Fruit fly (Drosophila melanogaster): ENCODE measurements around the gene CG31643.

Gene CG31643

dm6 chr2L:5997609-5998229, 40.2 kb upstream of the CG31643 start (continued):
- TF ChIP-seq CG4707 (GFP tag; optimal IDR thresholded peaks at IDR 0.05) (peak; percentile 59), gce (GFP tag; IDR thresholded peaks at IDR 0.05) (peak; percentile 37; the same call in 1 of the 3 replicates), cas (GFP tag; IDR thresholded peaks at IDR 0.05) (no peak), CG3995 (GFP tag; optimal IDR thresholded peaks at IDR 0.05) (no peak), E2f2 (GFP tag; IDR thresholded peaks at IDR 0.05) (peak; percentile 15; the same call in 1 of the 2 replicates), CG34224 (GFP tag; IDR thresholded peaks at IDR 0.05; ENCODE audit: partially characterized antibody) (no peak), zfh2 (GFP tag; optimal IDR thresholded peaks at IDR 0.05) (no peak), CG4328 (GFP tag; optimal IDR thresholded peaks at IDR 0.05) (peak; percentile 84), gsb-n (tag; optimal IDR thresholded peaks at IDR 0.05) (peak; percentile 53), psq (GFP tag; optimal IDR thresholded peaks at IDR 0.05) (no peak), Lim3 (GFP tag; IDR thresholded peaks at IDR 0.05) (no peak), gcm (GFP tag; optimal IDR thresholded peaks at IDR 0.05) (peak; percentile 57), CG12942 (GFP tag; optimal IDR thresholded peaks at IDR 0.05) (no peak), Sry-δ (GFP tag; optimal IDR thresholded peaks at IDR 0.05) (no peak), fu2 (GFP tag; optimal IDR thresholded peaks at IDR 0.05) (no peak), nau (GFP tag; optimal IDR thresholded peaks at IDR 0.05) (no peak), CG6654 (GFP tag; optimal IDR thresholded peaks at IDR 0.05) (no peak), CG10565 (GFP tag; optimal IDR thresholded peaks at IDR 0.05) (no peak), pita (GFP tag; optimal IDR thresholded peaks at IDR 0.05) (no peak), CG7963 (GFP tag; IDR thresholded peaks at IDR 0.05; ENCODE audit: partially characterized antibody) (no peak), peb (GFP tag; IDR thresholded peaks at IDR 0.05) (no peak), Hr39 (optimal IDR thresholded peaks at IDR 0.05) (no peak), HLH54F (GFP tag; optimal IDR thresholded peaks at IDR 0.05) (no peak), Antp (GFP tag; optimal IDR thresholded peaks at IDR 0.05) (no peak), CG8359 (GFP tag; optimal IDR thresholded peaks at IDR 0.05; ENCODE audit: borderline replicate concordance) (peak; percentile 73), CG16779 (GFP tag; IDR thresholded peaks at IDR 0.05) (no peak), Scr (GFP tag; IDR thresholded peaks at IDR 0.05; ENCODE audit: partially characterized antibody) (no peak), HmgZ (tag; optimal IDR thresholded peaks at IDR 0.05) (peak; percentile 41), B-H2 (GFP tag; optimal IDR thresholded peaks at IDR 0.05) (no peak), CG5180 (GFP tag; optimal IDR thresholded peaks at IDR 0.05) (peak; percentile 72), CG17359 (tag; optimal IDR thresholded peaks at IDR 0.05) (peak; percentile 68), Awh (GFP tag; IDR thresholded peaks at IDR 0.05) (peak; percentile 51; the same call in 1 of the 2 replicates), ro (GFP tag; IDR thresholded peaks at IDR 0.05) (no peak), Mad (GFP tag; optimal IDR thresholded peaks at IDR 0.05) (no peak), CG30431 (GFP tag; optimal IDR thresholded peaks at IDR 0.05) (no peak), CG14860 (GFP tag; IDR thresholded peaks at IDR 0.05; ENCODE audit: partially characterized antibody) (no peak), CG32772 (GFP tag; IDR thresholded peaks at IDR 0.05) (no peak), wdn (GFP tag; IDR thresholded peaks at IDR 0.05) (no peak), z (GFP tag; IDR thresholded peaks at IDR 0.05) (no peak), kni (GFP tag; optimal IDR thresholded peaks at IDR 0.05) (peak; percentile 93), CG5953 (GFP tag; IDR thresholded peaks at IDR 0.05) (no peak), jigr1 (GFP tag; IDR thresholded peaks at IDR 0.05) (no peak), CG8281 (tag; optimal IDR thresholded peaks at IDR 0.05) (peak; percentile 33), CG10274 (GFP tag; optimal IDR thresholded peaks at IDR 0.05) (no peak), ewg (GFP tag; optimal IDR thresholded peaks at IDR 0.05) (peak; percentile 18), sens-2 (GFP tag; IDR thresholded peaks at IDR 0.05) (no peak), Opbp (GFP tag; IDR thresholded peaks at IDR 0.05; ENCODE audit: partially characterized antibody) (no peak), tgo (GFP tag; IDR thresholded peaks at IDR 0.05) (no peak), CG6765 (GFP tag; optimal IDR thresholded peaks at IDR 0.05) (peak; percentile 82), bigmax (GFP tag; optimal IDR thresholded peaks at IDR 0.05) (no peak), CG4282 (GFP tag; optimal IDR thresholded peaks at IDR 0.05) (no peak)

All from whole organism, embryonic.